Fruit fly (Drosophila melanogaster): ENCODE results near the gene CG3698.

The CG3698 gene

DNA sequence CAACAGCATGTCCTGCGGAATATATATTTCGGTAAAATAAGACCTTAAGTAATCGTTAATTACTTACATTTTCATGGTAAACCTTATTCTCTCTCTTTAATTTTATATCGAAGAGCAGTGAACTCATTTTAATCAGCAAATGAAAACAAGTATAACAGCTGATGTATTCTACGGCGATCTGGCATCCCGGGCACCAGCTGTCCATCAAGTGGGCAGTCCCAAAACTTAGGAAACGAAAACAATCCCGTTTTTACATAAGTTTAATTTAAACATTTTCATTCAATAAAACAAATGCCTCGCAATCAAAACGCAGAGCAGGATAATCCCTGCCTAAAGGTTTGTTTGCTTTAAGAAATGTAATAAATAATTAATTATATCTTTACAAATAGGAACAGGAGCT, 28.8 kb downstream of the CG3698 start, which contains the start of the genes CG4074 and CG4186 (continued):
- TF ChIP-seq sna (GFP tag; IDR thresholded peaks at IDR 0.05; ENCODE audit: partially characterized antibody) (peak; percentile 52), pita (GFP tag; optimal IDR thresholded peaks at IDR 0.05) (no peak), unc-4 (GFP tag; IDR thresholded peaks at IDR 0.05; ENCODE audit: partially characterized antibody) (0 out of 2 replicates have a peak, but pooled peaks have one; percentile 27), CG6254 (GFP tag; optimal IDR thresholded peaks at IDR 0.05) (peak; percentile 9), CG11085 (GFP tag; IDR thresholded peaks at IDR 0.05) (no peak), cas (GFP tag; IDR thresholded peaks at IDR 0.05) (no peak), HLHmδ (GFP tag; optimal IDR thresholded peaks at IDR 0.05) (no peak), BtbVII (GFP tag; optimal IDR thresholded peaks at IDR 0.05) (no peak), z (GFP tag; IDR thresholded peaks at IDR 0.05) (no peak), Hsf (GFP tag; optimal IDR thresholded peaks at IDR 0.05) (no peak), CG17612 (GFP tag; IDR thresholded peaks at IDR 0.05) (no peak), CG2712 (tag; optimal IDR thresholded peaks at IDR 0.05) (peak; percentile 13), TFAM (GFP tag; optimal IDR thresholded peaks at IDR 0.05) (no peak), YL-1 (GFP tag; optimal IDR thresholded peaks at IDR 0.05) (peak; percentile 82), Nf-YB (GFP tag; optimal IDR thresholded peaks at IDR 0.05) (peak; percentile 52), CG9932 (GFP tag; IDR thresholded peaks at IDR 0.05) (no peak), Sin3A (optimal IDR thresholded peaks at IDR 0.05) (no peak), CG9609 (GFP tag; optimal IDR thresholded peaks at IDR 0.05) (no peak), scrt (GFP tag; optimal IDR thresholded peaks at IDR 0.05) (no peak), CG14710 (tag; optimal IDR thresholded peaks at IDR 0.05) (peak; percentile 27), sug (tag; optimal IDR thresholded peaks at IDR 0.05) (peak; percentile 21), CG4854 (GFP tag; optimal IDR thresholded peaks at IDR 0.05) (no peak), Adf1 (GFP tag; IDR thresholded peaks at IDR 0.05) (no peak), CG10565 (GFP tag; optimal IDR thresholded peaks at IDR 0.05) (no peak), CG1603 (tag; optimal IDR thresholded peaks at IDR 0.05) (peak; percentile 62), H15 (GFP tag; IDR thresholded peaks at IDR 0.05) (no peak), Doc3 (GFP tag; IDR thresholded peaks at IDR 0.05; ENCODE audit: partially characterized antibody) (peak; percentile 17; the same call in 1 of the 3 replicates), Fer2 (tag; optimal IDR thresholded peaks at IDR 0.05) (no peak), kni (GFP tag; optimal IDR thresholded peaks at IDR 0.05) (peak; percentile 70), CG13424 (tag; optimal IDR thresholded peaks at IDR 0.05) (peak; percentile 5), gro (GFP tag; optimal IDR thresholded peaks at IDR 0.05) (peak; percentile 22), CG34224 (GFP tag; IDR thresholded peaks at IDR 0.05; ENCODE audit: partially characterized antibody) (peak; percentile 53; the same call in 1 of the 3 replicates), Side (GFP tag; optimal IDR thresholded peaks at IDR 0.05) (no peak), corto (GFP tag; optimal IDR thresholded peaks at IDR 0.05) (no peak), org-1 (GFP tag; optimal IDR thresholded peaks at IDR 0.05) (no peak), ase (GFP tag; IDR thresholded peaks at IDR 0.05) (no peak), dysf (GFP tag; IDR thresholded peaks at IDR 0.05) (no peak), odd (GFP tag; optimal IDR thresholded peaks at IDR 0.05) (no peak), chinmo (GFP tag; IDR thresholded peaks at IDR 0.05; ENCODE audit: partially characterized antibody) (no peak), Oaz (GFP tag; IDR thresholded peaks at IDR 0.05) (no peak), CG3163 (GFP tag; optimal IDR thresholded peaks at IDR 0.05) (peak; percentile 83), trh (GFP tag; optimal IDR thresholded peaks at IDR 0.05) (no peak), CG13296 (GFP tag; optimal IDR thresholded peaks at IDR 0.05) (no peak), CG9797 (GFP tag; optimal IDR thresholded peaks at IDR 0.05) (no peak), Trl (optimal IDR thresholded peaks at IDR 0.05) (peak in 1 of 2 experiments; percentile 9), Trl (GFP tag; optimal IDR thresholded peaks at IDR 0.05) (no peak), Tbp (GFP tag; optimal IDR thresholded peaks at IDR 0.05) (no peak), CTCF (GFP tag; optimal IDR thresholded peaks at IDR 0.05) (peak; percentile 14), Ets97D (GFP tag; optimal IDR thresholded peaks at IDR 0.05) (peak; percentile 68), CG4617 (GFP tag; optimal IDR thresholded peaks at IDR 0.05; ENCODE audit: borderline replicate concordance) (peak; percentile 37), CG1233 (GFP tag; optimal IDR thresholded peaks at IDR 0.05) (no peak), nmo (GFP tag; optimal IDR thresholded peaks at IDR 0.05) (peak; percentile 8)

All from whole organism, embryonic.